Fruit fly (Drosophila melanogaster) whole organism, pupa: ENCODE measurements around the gene CG32845.

Source experiments
- CG10348 ChIP-seq: fragments of 200-800 bp; sonication (Bioruptor generic); IDR thresholded peaks from 2 replicates; pipeline ENCODE4 v1.3.6; 2022; ENCODE audit warnings: missing biosample characterization, missing genetic modification characterization
- CG12605 ChIP-seq: fragments of 200-800 bp; sonication (Bioruptor generic); IDR thresholded peaks from 2 replicates; pipeline ENCODE4 v1.3.6; 2022; ENCODE audit warnings: missing biosample characterization, missing genetic modification characterization
- CG13204 ChIP-seq: fragments of 200-800 bp; sonication (Bioruptor generic); optimal IDR thresholded peaks from 2 replicates; lab custom pipeline; 2018; ENCODE audit warnings: missing biosample characterization, mild to moderate bottlenecking, missing genetic modification characterization, moderate library complexity
- CG14655 ChIP-seq: fragments of 200-800 bp; sonication (Bioruptor generic); optimal IDR thresholded peaks from 3 replicates; lab custom pipeline; 2017; ENCODE audit warnings: mild to moderate bottlenecking, missing biosample characterization, missing genetic modification reagents, missing genetic modification characterization
- CG15710 ChIP-seq: fragments of 200-800 bp; sonication (Bioruptor generic); optimal IDR thresholded peaks from 2 replicates; lab custom pipeline; 2018; ENCODE audit warnings: missing biosample characterization, mild to moderate bottlenecking, missing genetic modification characterization, moderate library complexity
- CG17806 ChIP-seq: fragments of 200-800 bp; sonication (Bioruptor generic); optimal IDR thresholded peaks from 2 replicates; lab custom pipeline; 2018; ENCODE audit warnings: missing biosample characterization, mild to moderate bottlenecking, missing genetic modification characterization, moderate library complexity
- CG32121 ChIP-seq: fragments of 200-800 bp; sonication (Bioruptor generic); IDR thresholded peaks from 2 replicates; pipeline ENCODE4 v1.3.6; 2022; ENCODE audit warnings: missing biosample characterization, missing genetic modification characterization
- CG34367 ChIP-seq: fragments of 200-800 bp; sonication (Bioruptor generic); optimal IDR thresholded peaks from 2 replicates; lab custom pipeline; 2018; ENCODE audit warnings: missing biosample characterization, mild to moderate bottlenecking, missing genetic modification characterization
- CG4496 ChIP-seq: fragments of 200-800 bp; sonication (Bioruptor generic); IDR thresholded peaks from 3 replicates; pipeline ENCODE4 v1.3.6; 2022; ENCODE audit warnings: missing biosample characterization, missing genetic modification characterization
- CG8159 ChIP-seq: fragments of 200-800 bp; sonication (Bioruptor generic); optimal IDR thresholded peaks from 3 replicates; lab custom pipeline; 2018; ENCODE audit warnings: missing biosample characterization, mild to moderate bottlenecking, missing genetic modification characterization, moderate library complexity
- CG8301 ChIP-seq: fragments of 200-800 bp; sonication (Bioruptor generic); optimal IDR thresholded peaks from 2 replicates; lab custom pipeline; 2018; ENCODE audit warnings: missing biosample characterization, mild to moderate bottlenecking, missing genetic modification characterization
- CG9948 ChIP-seq: fragments of 200-800 bp; sonication (Bioruptor generic); optimal IDR thresholded peaks from 2 replicates; lab custom pipeline; 2018; ENCODE audit warnings: missing biosample characterization, mild to moderate bottlenecking, missing genetic modification characterization, moderate library complexity
- D1 ChIP-seq: fragments of 200-800 bp; sonication (Bioruptor generic); optimal IDR thresholded peaks from 2 replicates; lab custom pipeline; 2018; ENCODE audit warnings: missing biosample characterization, mild to moderate bottlenecking, missing genetic modification characterization, moderate library complexity
- EcR ChIP-seq: fragments of 200-800 bp; sonication (Bioruptor generic); optimal IDR thresholded peaks from 3 replicates; lab custom pipeline; 2019; ENCODE audit warnings: missing biosample characterization, missing genetic modification characterization, mild to moderate bottlenecking, moderate library complexity, missing genetic modification reagents
- Ets98B ChIP-seq: fragments of 200-800 bp; sonication (Bioruptor generic); IDR thresholded peaks from 2 replicates; pipeline ENCODE4 v1.3.6; 2022; ENCODE audit warnings: missing biosample characterization, missing genetic modification characterization
- Pif1A ChIP-seq: fragments of 200-800 bp; sonication (Bioruptor generic); optimal IDR thresholded peaks from 3 replicates; lab custom pipeline; 2016; ENCODE audit warnings: missing biosample characterization, missing genetic modification characterization
- Pif1B ChIP-seq: fragments of 200-800 bp; sonication (Bioruptor generic); optimal IDR thresholded peaks from 3 replicates; lab custom pipeline; 2016; ENCODE audit warnings: missing biosample characterization, missing genetic modification characterization
- Snoo ChIP-seq: fragments of 200-800 bp; sonication (Bioruptor generic); optimal IDR thresholded peaks from 3 replicates; lab custom pipeline; 2017; ENCODE audit warnings: missing biosample characterization, mild to moderate bottlenecking, missing genetic modification characterization, inconsistent platforms
- fd96Ca ChIP-seq: fragments of 200-800 bp; sonication (Bioruptor generic); IDR thresholded peaks from 3 replicates; pipeline ENCODE4 v1.3.6; 2022; ENCODE audit warnings: missing biosample characterization, missing genetic modification characterization
- gl ChIP-seq: fragments of 200-800 bp; sonication (Bioruptor generic); optimal IDR thresholded peaks from 2 replicates; lab custom pipeline; 2018; ENCODE audit warnings: missing biosample characterization, mild to moderate bottlenecking, missing genetic modification characterization
- rn ChIP-seq: fragments of 200-800 bp; sonication (Bioruptor generic); IDR thresholded peaks from 2 replicates; pipeline ENCODE4 v1.3.6; 2022; ENCODE audit warnings: missing biosample characterization, missing genetic modification characterization

Gene CG32845

dm6 chr3L:246644-247199 is 26.5 kb downstream of the CG32845 start:
- TF ChIP-seq Snoo (tag; lab: Kevin White, UChicago) = peak; percentile 44
- peak; percentile 5 for TF ChIP-seq CG17806 (tag; lab: Kevin White, UChicago)
- no peak for TF ChIP-seq CG9948 (tag; lab: Kevin White, UChicago)
- TF ChIP-seq CG34367 = peak; percentile 47
- no peak for TF ChIP-seq CG13204 (GFP tag; lab: Kevin White, UChicago)
- peak; percentile 35; the same call in 1 of the 2 replicates for TF ChIP-seq CG32121 (GFP tag; lab: Robert Waterston, UW)

DNA sequence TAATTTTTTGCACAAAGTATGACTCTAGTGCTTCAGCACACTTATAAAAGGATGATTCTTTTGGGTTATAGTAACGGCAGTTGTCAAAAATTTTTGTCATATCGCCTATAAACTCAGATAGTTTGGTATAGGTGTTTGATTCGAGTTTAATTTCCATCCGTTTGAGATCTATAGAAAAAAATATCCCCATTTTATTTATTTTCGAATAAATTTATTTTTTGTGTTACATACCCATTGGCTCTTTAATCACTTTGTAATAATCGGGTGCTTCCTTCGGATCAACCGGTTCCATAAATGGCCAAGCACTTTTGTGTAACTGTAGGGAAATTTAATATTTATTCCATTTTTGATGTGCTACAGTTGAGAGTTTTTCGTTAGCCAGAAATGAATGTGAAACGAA is 38.9 kb downstream of the CG32845 start:
- no peak for TF ChIP-seq fd96Ca (GFP tag; lab: Robert Waterston, UW)
- TF ChIP-seq Pif1B = no peak
- no peak for TF ChIP-seq D1
- TF ChIP-seq CG17806 (tag; lab: Kevin White, UChicago) = no peak
- TF ChIP-seq rn = no peak
- TF ChIP-seq Snoo (tag; lab: Kevin White, UChicago) = no peak
- no peak for TF ChIP-seq CG9948 (tag; lab: Kevin White, UChicago)
- no peak for TF ChIP-seq CG13204 (GFP tag; lab: Kevin White, UChicago)

dm6 chr3L:233251-233650 is 39.9 kb downstream of the CG32845 start, which contains the start of gene CG34453:
Gene CG34453, minus strand, starts transcription at chr3L:233351.
- no peak for TF ChIP-seq CG8159 (tag; lab: Kevin White, UChicago)
- no peak for TF ChIP-seq CG34367
- no peak for TF ChIP-seq Pif1A (GFP tag; lab: Kevin White, UChicago)
- no peak for TF ChIP-seq CG14655 (GFP tag; lab: Kevin White, UChicago)
- no peak for TF ChIP-seq CG10348 (GFP tag; lab: Robert Waterston, UW)
- no peak for TF ChIP-seq Pif1B
- no peak for TF ChIP-seq rn
- no peak for TF ChIP-seq D1
- no peak for TF ChIP-seq EcR
- TF ChIP-seq fd96Ca (GFP tag; lab: Robert Waterston, UW) = no peak
- TF ChIP-seq CG4496 (GFP tag; lab: Robert Waterston, UW) = no peak
- TF ChIP-seq CG32121 (GFP tag; lab: Robert Waterston, UW) = no peak
- TF ChIP-seq CG8301 (tag; lab: Kevin White, UChicago) = no peak
- no peak for TF ChIP-seq gl (tag; lab: Kevin White, UChicago)
- TF ChIP-seq, all 21 proteins: peak for 0

dm6 chr3L:232267-232666 is 40.9 kb downstream of the CG32845 start, which contains the start of gene CG34454:
Gene CG34454, minus strand, starts transcription at chr3L:232350.
- TF ChIP-seq CG15710 (tag; lab: Kevin White, UChicago) = no peak
- no peak for TF ChIP-seq CG13204 (GFP tag; lab: Kevin White, UChicago)
- no peak for TF ChIP-seq CG12605 (GFP tag; lab: Robert Waterston, UW)
- TF ChIP-seq CG9948 (tag; lab: Kevin White, UChicago) = no peak
- no peak for TF ChIP-seq CG17806 (tag; lab: Kevin White, UChicago)
- TF ChIP-seq CG34367 = no peak
- TF ChIP-seq CG14655 (GFP tag; lab: Kevin White, UChicago) = no peak
- TF ChIP-seq Snoo (tag; lab: Kevin White, UChicago) = no peak
- no peak for TF ChIP-seq CG8301 (tag; lab: Kevin White, UChicago)
- TF ChIP-seq CG8159 (tag; lab: Kevin White, UChicago) = no peak
- TF ChIP-seq EcR = no peak

- TF ChIP-seq CG34367 (no peak), CG13204 (GFP tag; lab: Kevin White, UChicago) (no peak), CG8301 (tag; lab: Kevin White, UChicago) (no peak), CG8159 (tag; lab: Kevin White, UChicago) (no peak), CG10348 (GFP tag; lab: Robert Waterston, UW) (no peak), CG4496 (GFP tag; lab: Robert Waterston, UW) (no peak), EcR (no peak), CG32121 (GFP tag; lab: Robert Waterston, UW) (no peak), CG14655 (GFP tag; lab: Kevin White, UChicago) (no peak), fd96Ca (GFP tag; lab: Robert Waterston, UW) (no peak), D1 (no peak), CG12605 (GFP tag; lab: Robert Waterston, UW) (no peak), Pif1A (GFP tag; lab: Kevin White, UChicago) (no peak), Pif1B (no peak), gl (tag; lab: Kevin White, UChicago) (no peak), Snoo (tag; lab: Kevin White, UChicago) (no peak), CG17806 (tag; lab: Kevin White, UChicago) (no peak), CG9948 (tag; lab: Kevin White, UChicago) (no peak)
Observed at dm6 chr3L:231504-231903, 41.7 kb downstream of the CG32845 start, which contains the start of gene CG42846. Gene CG42846, minus strand, starts transcription at chr3L:231604.

dm6 chr3L:225120-225519 is 48.1 kb downstream of the CG32845 start:
- no peak for TF ChIP-seq Pif1B
- no peak for TF ChIP-seq CG15710 (tag; lab: Kevin White, UChicago)
- TF ChIP-seq CG14655 (GFP tag; lab: Kevin White, UChicago) = no peak
- TF ChIP-seq D1 = no peak
- no peak for TF ChIP-seq CG8159 (tag; lab: Kevin White, UChicago)
- TF ChIP-seq CG10348 (GFP tag; lab: Robert Waterston, UW) = no peak
- no peak for TF ChIP-seq CG8301 (tag; lab: Kevin White, UChicago)
- TF ChIP-seq gl (tag; lab: Kevin White, UChicago) = no peak
- TF ChIP-seq CG13204 (GFP tag; lab: Kevin White, UChicago) = no peak
- no peak for TF ChIP-seq CG17806 (tag; lab: Kevin White, UChicago)
- TF ChIP-seq rn = no peak
- no peak for TF ChIP-seq Ets98B (GFP tag; lab: Robert Waterston, UW)
- no peak for TF ChIP-seq CG12605 (GFP tag; lab: Robert Waterston, UW)
- no peak for TF ChIP-seq fd96Ca (GFP tag; lab: Robert Waterston, UW)
- TF ChIP-seq CG4496 (GFP tag; lab: Robert Waterston, UW) = no peak
